Worm (Caenorhabditis elegans): ENCODE data around the gene F41H10.5.
"Not testable (repeated sequence)": the region's sequence is repeated elsewhere in the genome, so short reads cannot be mapped to it uniquely, and the experiment has no call there.

DNA sequence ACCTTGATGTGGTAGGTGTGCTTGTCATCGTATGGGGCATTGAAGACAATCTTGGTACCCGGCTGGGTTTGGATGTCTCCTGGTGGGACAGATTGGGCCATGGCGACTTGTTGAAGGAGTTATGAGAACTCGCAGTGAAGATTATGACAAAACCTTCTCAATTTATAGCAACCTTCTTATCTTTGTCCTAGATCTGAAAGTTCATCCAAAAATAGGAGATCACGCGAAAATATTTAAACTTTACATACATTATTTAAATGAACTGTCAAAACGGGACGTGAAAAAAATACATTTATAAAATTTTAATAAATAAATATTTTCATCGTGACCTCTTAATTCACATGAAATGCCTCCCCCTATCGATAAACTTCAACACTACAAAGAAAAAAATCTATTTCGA is 47.7 kb upstream of the F41H10.5 start, which contains the start of the genes msp-59 and ZK354.2:
- not testable (repeated sequence) for TF ChIP-seq ztf-11 (tag; optimal IDR thresholded peaks at IDR 0.05); ama-1 (optimal IDR thresholded peaks at IDR 0.05); daf-8 (GFP tag; IDR thresholded peaks at IDR 0.05); unc-130 (GFP tag; optimal IDR thresholded peaks at IDR 0.05); pqm-1 (tag; optimal IDR thresholded peaks at IDR 0.05); F37D6.2 (tag; optimal IDR thresholded peaks at IDR 0.05); nhr-237 (tag; optimal IDR thresholded peaks at IDR 0.05); tra-1 (GFP tag; IDR thresholded peaks at IDR 0.05); lin-13 (GFP tag; optimal IDR thresholded peaks at IDR 0.05); nhr-25 (tag; optimal IDR thresholded peaks at IDR 0.05; ENCODE audit: borderline replicate concordance, insufficient read depth); ZK546.5 (tag; optimal IDR thresholded peaks at IDR 0.05); lin-39 (tag; optimal IDR thresholded peaks at IDR 0.05); egl-27 (tag; optimal IDR thresholded peaks at IDR 0.05); mxl-3 (GFP tag; optimal IDR thresholded peaks at IDR 0.05)

Measured in whole organism, L4 larva.